Fruit fly (Drosophila melanogaster): ENCODE data around the gene parvin.

DNA sequence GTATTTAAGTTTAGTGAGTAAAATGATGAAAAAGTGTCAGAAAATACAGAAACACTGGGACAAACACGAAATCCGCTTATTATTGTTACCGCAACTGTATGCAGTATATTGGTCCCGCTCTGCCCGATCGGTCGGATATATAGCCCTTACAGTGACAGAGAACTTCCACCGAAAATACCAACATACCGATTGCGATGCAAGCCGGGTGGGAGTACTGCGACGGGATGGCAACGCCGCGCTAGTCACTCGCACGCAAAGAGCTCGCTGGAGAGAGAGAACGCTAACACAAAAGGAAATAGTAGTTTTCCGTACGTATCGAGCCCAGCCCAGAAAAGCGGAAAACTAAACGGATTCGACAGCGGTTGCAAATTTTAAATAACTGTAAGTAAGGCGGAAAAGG lies 49.0 kb upstream of the parvin start, which contains the start of gene Cdc42:
- TF ChIP-seq CG31627 (GFP tag; optimal IDR thresholded peaks at IDR 0.05) (no peak), topi (GFP tag; optimal IDR thresholded peaks at IDR 0.05) (no peak), Met (GFP tag; optimal IDR thresholded peaks at IDR 0.05) (no peak), CG16779 (tag; optimal IDR thresholded peaks at IDR 0.05) (no peak), Sox102F (GFP tag; optimal IDR thresholded peaks at IDR 0.05) (no peak), CG6276 (GFP tag; optimal IDR thresholded peaks at IDR 0.05) (no peak), CG4318 (GFP tag; optimal IDR thresholded peaks at IDR 0.05) (no peak), CG10631 (GFP tag; optimal IDR thresholded peaks at IDR 0.05) (no peak), CG34406 (GFP tag; optimal IDR thresholded peaks at IDR 0.05) (no peak)

All from whole organism, prepupa.